Fruit fly (Drosophila melanogaster) whole organism, embryonic: Measurements from ENCODE around the gene CG5853.

Experiments
- Asciz ChIP-seq: fragments of 200-800 bp; sonication (Bioruptor generic); optimal IDR thresholded peaks from 2 replicates; lab custom pipeline; 2017; ENCODE audit warnings: missing biosample characterization, mild to moderate bottlenecking, missing genetic modification characterization, missing genetic modification reagents
- BtbVII ChIP-seq: fragments of 200-800 bp; sonication (Bioruptor generic); optimal IDR thresholded peaks from 3 replicates; lab custom pipeline; 2017; ENCODE audit warnings: missing biosample characterization, mild to moderate bottlenecking, missing genetic modification characterization
- CG10147 ChIP-seq: fragments of 200-800 bp; sonication (Bioruptor generic); optimal IDR thresholded peaks from 2 replicates; lab custom pipeline; 2019; ENCODE audit warnings: missing biosample characterization, mild to moderate bottlenecking, missing genetic modification characterization, moderate library complexity
- CG1024 ChIP-seq: fragments of 200-800 bp; sonication (Bioruptor generic); IDR thresholded peaks from 2 replicates; pipeline ENCODE4 v1.3.6; 2022; ENCODE audit warnings: missing biosample characterization, missing genetic modification characterization
- CG10366 ChIP-seq: fragments of 200-800 bp; sonication (Bioruptor generic); IDR thresholded peaks from 2 replicates; pipeline ENCODE4 v1.3.6; 2022; ENCODE audit warnings: missing biosample characterization, missing genetic modification characterization
- CG11456 ChIP-seq: fragments of 200-800 bp; sonication (Bioruptor generic); IDR thresholded peaks from 3 replicates; pipeline ENCODE4 v1.3.6; 2022; ENCODE audit warnings: missing biosample characterization, missing genetic modification characterization
- CG13287 ChIP-seq: fragments of 200-800 bp; sonication (Bioruptor generic); IDR thresholded peaks from 2 replicates; pipeline ENCODE4 v1.3.6; 2022; ENCODE audit warnings: missing biosample characterization, missing genetic modification characterization; ENCODE audit not compliant: partially characterized antibody
- CG13296 ChIP-seq: fragments of 200-800 bp; sonication (Bioruptor generic); optimal IDR thresholded peaks from 3 replicates; lab custom pipeline; 2018; ENCODE audit warnings: missing biosample characterization, mild to moderate bottlenecking, missing genetic modification characterization
- CG13775 ChIP-seq: fragments of 200-800 bp; sonication (Bioruptor generic); optimal IDR thresholded peaks from 3 replicates; lab custom pipeline; 2017; ENCODE audit warnings: missing biosample characterization, mild to moderate bottlenecking, missing genetic modification characterization
- CG13894 ChIP-seq: fragments of 200-800 bp; sonication (Bioruptor generic); optimal IDR thresholded peaks from 3 replicates; lab custom pipeline; 2018; ENCODE audit warnings: missing biosample characterization, mild to moderate bottlenecking, missing genetic modification characterization, moderate library complexity
- CG1602 ChIP-seq: fragments of 200-800 bp; sonication (Bioruptor generic); optimal IDR thresholded peaks from 3 replicates; lab custom pipeline; 2016; ENCODE audit warnings: missing biosample characterization, missing genetic modification characterization
- CG17361 ChIP-seq: fragments of 200-800 bp; sonication (Bioruptor generic); IDR thresholded peaks from 3 replicates; pipeline ENCODE4 v1.3.6; 2022; ENCODE audit warnings: missing biosample characterization, missing genetic modification characterization
- CG17612 ChIP-seq: fragments of 200-800 bp; sonication (Bioruptor generic); IDR thresholded peaks from 2 replicates; pipeline ENCODE4 v1.3.6; 2022; ENCODE audit warnings: missing biosample characterization, missing genetic modification characterization
- CG17912 ChIP-seq: fragments of 200-800 bp; sonication (Bioruptor generic); optimal IDR thresholded peaks from 2 replicates; lab custom pipeline; 2018; ENCODE audit warnings: missing biosample characterization, mild to moderate bottlenecking, missing genetic modification characterization
- CG2712 ChIP-seq: fragments of 200-800 bp; optimal IDR thresholded peaks from 3 replicates; lab custom pipeline; 2019; ENCODE audit warnings: missing biosample characterization, mild to moderate bottlenecking, missing genetic modification characterization, moderate library complexity
- CG30020 ChIP-seq: fragments of 200-800 bp; optimal IDR thresholded peaks from 2 replicates; lab custom pipeline; 2019; ENCODE audit warnings: missing biosample characterization, mild to moderate bottlenecking, missing genetic modification characterization, moderate library complexity
- CG34376 ChIP-seq: fragments of 200-800 bp; sonication (Bioruptor generic); optimal IDR thresholded peaks from 2 replicates; lab custom pipeline; 2018; ENCODE audit warnings: missing biosample characterization, mild to moderate bottlenecking, missing genetic modification characterization
- CG7786 ChIP-seq: fragments of 200-800 bp; sonication (Bioruptor generic); optimal IDR thresholded peaks from 2 replicates; lab custom pipeline; 2016; ENCODE audit warnings: missing biosample characterization, missing genetic modification characterization
- Dip3 ChIP-seq: fragments of 200-800 bp; sonication (Bioruptor generic); optimal IDR thresholded peaks from 3 replicates; lab custom pipeline; 2016; ENCODE audit warnings: missing biosample characterization, missing genetic modification characterization
- Dll ChIP-seq: fragments of 200-800 bp; sonication (Bioruptor generic); IDR thresholded peaks from 4 replicates; pipeline ENCODE4 v1.3.6; 2022; ENCODE audit warnings: missing biosample characterization, missing genetic modification characterization; ENCODE audit not compliant: partially characterized antibody
- Hr3 ChIP-seq: fragments of 200-800 bp; sonication (Bioruptor generic); optimal IDR thresholded peaks from 3 replicates; lab custom pipeline; 2016; ENCODE audit warnings: missing biosample characterization, missing genetic modification characterization
- Jarid2 ChIP-seq: fragments of 200-800 bp; sonication (Bioruptor generic); optimal IDR thresholded peaks from 3 replicates; lab custom pipeline; 2017; ENCODE audit warnings: mild to moderate bottlenecking, missing biosample characterization, missing genetic modification reagents, missing genetic modification characterization
- Med ChIP-seq: fragments of 200-800 bp; sonication (Bioruptor generic); peaks from one replicate; lab custom pipeline; 2016; ENCODE audit warnings: missing biosample characterization, missing genetic modification characterization, mild to moderate bottlenecking, inconsistent platforms, moderate library complexity
- Nf-YA ChIP-seq: fragments of 200-800 bp; sonication (Bioruptor generic); IDR thresholded peaks from 2 replicates; pipeline ENCODE4 v1.3.6; 2022; ENCODE audit warnings: missing biosample characterization, missing genetic modification characterization
- aop ChIP-seq: fragments of 200-800 bp; sonication (Bioruptor generic); IDR thresholded peaks from 2 replicates; pipeline ENCODE4 v1.3.6; 2022; ENCODE audit warnings: missing biosample characterization, missing genetic modification characterization
- chif ChIP-seq, 2 experiments: fragments of 200-800 bp; sonication (Bioruptor generic); optimal IDR thresholded peaks; 3 replicates each; lab custom pipeline; 2016; ENCODE audit warnings: missing biosample characterization in 2 of 2, missing genetic modification characterization in 2 of 2
- chm ChIP-seq: fragments of 200-800 bp; sonication (Bioruptor generic); IDR thresholded peaks from 2 replicates; pipeline ENCODE4 v1.3.6; 2022; ENCODE audit warnings: missing biosample characterization, missing genetic modification characterization
- h ChIP-seq: fragments of >200 bp; optimal IDR thresholded peaks from 2 replicates; lab custom pipeline; 2017
- mam ChIP-seq: fragments of 200-800 bp; sonication (Bioruptor generic); optimal IDR thresholded peaks from 3 replicates; lab custom pipeline; 2016; ENCODE audit warnings: missing biosample characterization, missing genetic modification characterization
- mirr ChIP-seq: fragments of 200-800 bp; sonication (Bioruptor generic); optimal IDR thresholded peaks from 3 replicates; lab custom pipeline; 2018; ENCODE audit warnings: missing biosample characterization, mild to moderate bottlenecking, missing genetic modification characterization
- pho ChIP-seq: fragments of 200-800 bp; sonication (Bioruptor generic); optimal IDR thresholded peaks from 2 replicates; lab custom pipeline; 2016; ENCODE audit warnings: missing biosample characterization, missing genetic modification characterization
- phol ChIP-seq: fragments of 200-800 bp; sonication (Bioruptor generic); optimal IDR thresholded peaks from 3 replicates; lab custom pipeline; 2018; ENCODE audit warnings: missing biosample characterization, mild to moderate bottlenecking, missing genetic modification characterization, moderate library complexity
- sna ChIP-seq: fragments of 200-800 bp; sonication (Bioruptor generic); IDR thresholded peaks from 2 replicates; pipeline ENCODE4 v1.3.6; 2022; ENCODE audit warnings: missing biosample characterization, missing genetic modification characterization; ENCODE audit not compliant: partially characterized antibody
- vfl ChIP-seq: fragments of 200-800 bp; sonication (Bioruptor generic); optimal IDR thresholded peaks from 2 replicates; lab custom pipeline; 2016; ENCODE audit warnings: missing biosample characterization, missing genetic modification characterization

The CG5853 gene

DNA sequence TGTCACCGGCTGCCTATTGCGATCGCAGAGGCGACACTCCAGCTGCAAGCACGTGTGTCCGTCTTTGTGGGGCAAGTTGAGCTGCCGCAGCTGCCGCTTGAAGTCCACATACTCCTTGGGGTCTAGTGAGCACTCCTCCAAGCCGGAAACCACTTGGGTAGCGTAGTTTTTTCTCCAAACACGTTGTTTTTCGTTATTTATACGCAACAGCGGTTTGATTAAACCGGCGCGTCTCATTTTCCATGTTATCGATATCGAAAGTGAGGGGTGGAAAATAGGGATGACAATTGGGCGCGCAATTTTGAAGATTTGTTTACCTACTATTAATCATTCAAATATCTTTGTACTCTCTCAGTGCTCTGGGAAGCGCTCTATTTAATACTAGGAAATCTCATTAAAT is 54.3 kb downstream of the CG5853 start, which contains the start of gene mtDNA-helicase (continued):
- peak; percentile 48 for TF ChIP-seq phol (tag; lab: Kevin White, UChicago)
- TF ChIP-seq sna: peak; percentile 61; the same call in 1 of the 2 replicates
- no peak for TF ChIP-seq CG13775 (GFP tag; lab: Kevin White, UChicago)
- no peak for TF ChIP-seq CG10366
- no peak for TF ChIP-seq CG11456
- no peak for TF ChIP-seq BtbVII (GFP tag; lab: Kevin White, UChicago)
- TF ChIP-seq Hr3 (GFP tag; lab: Kevin White, UChicago): no peak
- no peak for TF ChIP-seq vfl (GFP tag; lab: Kevin White, UChicago)
- peak; percentile 65 for TF ChIP-seq CG13287 (GFP tag; lab: Robert Waterston, UW)
- no peak for TF ChIP-seq CG13296 (GFP tag; lab: Kevin White, UChicago)
- peak; percentile 16 for TF ChIP-seq CG34376 (GFP tag; lab: Kevin White, UChicago)
- no peak for TF ChIP-seq h (lab: Kevin White, UChicago)
- TF ChIP-seq aop (GFP tag; lab: Robert Waterston, UW): no peak
- TF ChIP-seq Asciz (GFP tag; lab: Kevin White, UChicago): no peak
- TF ChIP-seq pho (GFP tag; lab: Kevin White, UChicago): no peak
- TF ChIP-seq chm (GFP tag; lab: Robert Waterston, UW): no peak
- no peak for TF ChIP-seq Jarid2 (GFP tag; lab: Kevin White, UChicago)
- no peak for TF ChIP-seq CG10147 (GFP tag; lab: Kevin White, UChicago)
- no peak for TF ChIP-seq CG17361 (GFP tag; lab: Robert Waterston, UW)
- no peak for TF ChIP-seq CG7786 (GFP tag; lab: Kevin White, UChicago)
- TF ChIP-seq CG1024 (GFP tag; lab: Robert Waterston, UW): no peak
- TF ChIP-seq Nf-YA (GFP tag; lab: Robert Waterston, UW): no peak
- TF ChIP-seq Med: no peak
- no peak for TF ChIP-seq mam (GFP tag; lab: Kevin White, UChicago)
- TF ChIP-seq CG1602 (GFP tag; lab: Kevin White, UChicago): no peak
- TF ChIP-seq CG17612 (GFP tag; lab: Robert Waterston, UW): no peak
- no peak for TF ChIP-seq chif (GFP tag; optimal IDR thresholded peaks at IDR 0.05; lab: Kevin White, UChicago)
- TF ChIP-seq CG17912: no peak
- no peak for TF ChIP-seq Dip3 (GFP tag; lab: Kevin White, UChicago)
- TF ChIP-seq mirr (GFP tag; lab: Kevin White, UChicago): no peak
- peak; percentile 72; the same call in 3 of the 4 replicates for TF ChIP-seq Dll (GFP tag; lab: Robert Waterston, UW)
- no peak for TF ChIP-seq CG13894 (tag; lab: Kevin White, UChicago)
- no peak for TF ChIP-seq CG2712 (tag; lab: Kevin White, UChicago)
- TF ChIP-seq CG30020 (tag; lab: Kevin White, UChicago): no peak
